Worm (Caenorhabditis elegans) whole organism, L4 larva: ENCODE measurements around the gene lin-52.

Experiments
- F26F4.8 ChIP-seq: fragments of 200-800 bp; sonication (Bioruptor generic); conservative IDR thresholded peaks from 2 replicates; pipeline ENCODE4 v1.3.6; 2022; ENCODE audit warnings: missing genetic modification characterization, missing compliant biosample characterization
- F44E2.7 ChIP-seq: fragments of 200-800 bp; sonication (Bioruptor generic); IDR thresholded peaks from 2 replicates; pipeline ENCODE4 v2.1.2; 2022; ENCODE audit warnings: missing genetic modification characterization, missing compliant biosample characterization
- T20F7.1 ChIP-seq: fragments of 200-800 bp; sonication (Bioruptor generic); optimal IDR thresholded peaks from 2 replicates; lab custom pipeline; 2018; ENCODE audit warnings: mild to moderate bottlenecking, missing genetic modification characterization, missing compliant biosample characterization
- T26A8.4 ChIP-seq: fragments of 200-800 bp; sonication (Bioruptor generic); IDR thresholded peaks from 2 replicates; pipeline ENCODE4 v1.3.6; 2022; ENCODE audit warnings: missing genetic modification characterization, missing compliant biosample characterization
- aha-1 ChIP-seq: fragments of 150-350 bp; peaks from one replicate; lab custom pipeline; 2014; ENCODE audit warnings: missing biosample characterization, missing genetic modification characterization
- aly-2 ChIP-seq: sonication (generic microtip); optimal IDR thresholded peaks from 2 replicates; lab custom pipeline; 2018; ENCODE audit warnings: missing biosample characterization, missing genetic modification characterization
- ama-1 ChIP-seq: fragments of 150-350 bp; optimal IDR thresholded peaks from 2 replicates; lab custom pipeline; 2014; ENCODE audit warnings: inconsistent platforms, mixed read lengths
- ceh-28 ChIP-seq: fragments of 150-350 bp; optimal IDR thresholded peaks from 2 replicates; lab custom pipeline; 2014; ENCODE audit warnings: missing biosample characterization, missing genetic modification reagents, missing genetic modification characterization
- ceh-44 ChIP-seq: fragments of 200-800 bp; sonication (Bioruptor generic); IDR thresholded peaks from 2 replicates; pipeline ENCODE4 v1.3.6; 2022; ENCODE audit warnings: missing genetic modification reagents, missing genetic modification characterization, missing compliant biosample characterization
- dmd-8 ChIP-seq: fragments of 200-800 bp; sonication (Bioruptor generic); IDR thresholded peaks from 2 replicates; pipeline ENCODE4 v1.3.6; 2022; ENCODE audit warnings: missing genetic modification characterization, missing compliant biosample characterization
- duxl-1 ChIP-seq: sonication (generic microtip); optimal IDR thresholded peaks from 2 replicates; lab custom pipeline; 2016; ENCODE audit warnings: mild to moderate bottlenecking, missing genetic modification characterization, moderate library complexity, missing compliant biosample characterization; ENCODE audit not compliant: poor library complexity
- dve-1 ChIP-seq: sonication (generic microtip); optimal IDR thresholded peaks from 2 replicates; lab custom pipeline; 2017; ENCODE audit warnings: antibody characterized with exemption, mild to moderate bottlenecking, missing genetic modification characterization, missing compliant biosample characterization; ENCODE audit not compliant: insufficient read depth
- egl-43 ChIP-seq: fragments of 200-800 bp; sonication (Bioruptor generic); IDR thresholded peaks from 2 replicates; pipeline ENCODE4 v1.3.6; 2022; ENCODE audit warnings: missing genetic modification reagents, missing genetic modification characterization, missing compliant biosample characterization
- fkh-10 ChIP-seq: fragments of 150-350 bp; optimal IDR thresholded peaks from 2 replicates; lab custom pipeline; 2014; ENCODE audit warnings: missing biosample characterization, missing genetic modification reagents, missing genetic modification characterization
- hlh-11 ChIP-seq: fragments of 200-800 bp; sonication (Bioruptor generic); optimal IDR thresholded peaks from 2 replicates; lab custom pipeline; 2018; ENCODE audit warnings: mild to moderate bottlenecking, missing genetic modification characterization, missing compliant biosample characterization
- lin-15B ChIP-seq: fragments of 150-350 bp; sonication (generic microtip); optimal IDR thresholded peaks from 3 replicates; lab custom pipeline; 2014; ENCODE audit warnings: missing biosample characterization, missing genetic modification characterization
- lin-29 ChIP-seq: fragments of 200-800 bp; sonication (Bioruptor generic); IDR thresholded peaks from 2 replicates; pipeline ENCODE4 v1.3.6; 2022; ENCODE audit warnings: missing genetic modification reagents, missing genetic modification characterization, missing compliant biosample characterization
- lsy-2 ChIP-seq, 2 experiments: fragments of 150-350 bp in 1 of 2; sonication (generic microtip) in 1 of 2; optimal IDR thresholded peaks; 2 replicates each; lab custom pipeline; 2014 to 2017; ENCODE audit warnings: missing biosample characterization in 2 of 2, missing genetic modification characterization in 2 of 2
- mdl-1 ChIP-seq, 2 experiments: fragments of 150-350 bp in 1 of 2; sonication (generic microtip) in 1 of 2; optimal IDR thresholded peaks; 2 replicates each; lab custom pipeline; 2014 to 2017; ENCODE audit warnings: missing biosample characterization in 2 of 2, missing genetic modification characterization in 2 of 2
- mdt-29 ChIP-seq: fragments of 200-800 bp; sonication (Bioruptor generic); IDR thresholded peaks from 2 replicates; pipeline ENCODE4 v1.3.6; 2022; ENCODE audit warnings: missing genetic modification reagents, missing genetic modification characterization, missing compliant biosample characterization
- mep-1 ChIP-seq: fragments of 150-350 bp; sonication (generic microtip); optimal IDR thresholded peaks from 3 replicates; lab custom pipeline; 2014; ENCODE audit warnings: missing biosample characterization, missing genetic modification characterization
- mes-2 ChIP-seq: sonication (generic microtip); optimal IDR thresholded peaks from 2 replicates; lab custom pipeline; 2016; ENCODE audit warnings: missing genotype, mild to moderate bottlenecking, missing genetic modification characterization, missing compliant biosample characterization; ENCODE audit not compliant: poor library complexity, severe bottlenecking
- mxl-3 ChIP-seq: fragments of 200-800 bp; sonication (Bioruptor generic); optimal IDR thresholded peaks from 2 replicates; lab custom pipeline; 2018; ENCODE audit warnings: mild to moderate bottlenecking, missing genetic modification characterization, missing compliant biosample characterization
- nhr-10 ChIP-seq: fragments of 150-350 bp; optimal IDR thresholded peaks from 2 replicates; lab custom pipeline; 2014; ENCODE audit warnings: missing biosample characterization, missing genetic modification characterization
- nhr-102 ChIP-seq: sonication (generic microtip); optimal IDR thresholded peaks from 2 replicates; lab custom pipeline; 2016; ENCODE audit warnings: mild to moderate bottlenecking, missing genetic modification characterization, moderate library complexity, missing compliant biosample characterization
- nhr-11 ChIP-seq: fragments of 150-350 bp; optimal IDR thresholded peaks from 2 replicates; lab custom pipeline; 2014; ENCODE audit warnings: missing biosample characterization, missing genetic modification characterization
- nhr-111 ChIP-seq: fragments of 200-800 bp; sonication (Bioruptor generic); optimal IDR thresholded peaks from 2 replicates; lab custom pipeline; 2018; ENCODE audit warnings: mild to moderate bottlenecking, missing genetic modification characterization, missing compliant biosample characterization
- nhr-28 ChIP-seq: fragments of 150-350 bp; optimal IDR thresholded peaks from 2 replicates; lab custom pipeline; 2014; ENCODE audit warnings: missing biosample characterization, missing genetic modification characterization
- nhr-6 ChIP-seq: fragments of 150-350 bp; optimal IDR thresholded peaks from 2 replicates; lab custom pipeline; 2014; ENCODE audit warnings: missing biosample characterization, missing genetic modification characterization
- nhr-76 ChIP-seq: fragments of 150-350 bp; optimal IDR thresholded peaks from 2 replicates; lab custom pipeline; 2014; ENCODE audit warnings: missing biosample characterization, missing genetic modification characterization
- pha-4 ChIP-seq, 2 experiments: fragments of 150-350 bp in 1 of 2; fragments of 200-800 bp in 1 of 2; sonication (Bioruptor generic) in 1 of 2; IDR thresholded peaks in 1 of 2; optimal IDR thresholded peaks in 1 of 2; 2 replicates each; pipeline versions ENCODE4 v1.3.6 to Lab custom; 2014 to 2022; ENCODE audit warnings: missing genetic modification characterization in 2 of 2, missing genetic modification reagents in 2 of 2, missing biosample characterization in 1 of 2, missing compliant biosample characterization in 1 of 2
- rbr-2 ChIP-seq: sonication (generic microtip); optimal IDR thresholded peaks from 2 replicates; lab custom pipeline; 2016; ENCODE audit warnings: missing genotype, missing genetic modification characterization, missing compliant biosample characterization
- unc-130 ChIP-seq: sonication (generic microtip); optimal IDR thresholded peaks from 2 replicates; lab custom pipeline; 2016; ENCODE audit warnings: missing genetic modification reagents, missing genetic modification characterization, missing compliant biosample characterization
- unc-39 ChIP-seq: sonication (generic microtip); optimal IDR thresholded peaks from 2 replicates; lab custom pipeline; 2017; ENCODE audit warnings: missing biosample characterization, missing genetic modification characterization
- vab-7 ChIP-seq: fragments of 200-800 bp; sonication (Bioruptor generic); IDR thresholded peaks from 2 replicates; pipeline ENCODE4 v1.3.6; 2022; ENCODE audit warnings: missing genetic modification reagents, missing genetic modification characterization, missing compliant biosample characterization
- ztf-7 ChIP-seq: fragments of 150-350 bp; optimal IDR thresholded peaks from 2 replicates; lab custom pipeline; 2014; ENCODE audit warnings: missing biosample characterization, missing genetic modification characterization

Gene lin-52

DNA sequence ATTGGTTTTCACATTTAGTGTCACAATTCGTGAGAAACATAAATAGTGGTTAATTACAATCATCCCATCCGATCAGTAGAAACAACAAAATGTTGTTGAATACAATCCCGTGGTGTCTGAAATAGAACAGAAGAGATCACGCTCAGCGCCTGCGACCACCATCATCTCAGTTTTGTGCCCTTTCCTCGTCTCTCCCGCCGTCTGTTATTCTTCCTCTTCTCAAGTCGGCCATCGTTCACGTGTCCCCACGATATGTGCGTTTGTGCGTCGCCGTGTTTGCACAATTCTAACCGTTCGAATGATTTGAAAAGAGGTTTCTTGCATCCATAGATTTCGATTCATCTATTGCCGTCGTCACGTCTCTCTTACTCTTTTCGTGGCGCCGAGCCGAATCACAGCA is 5.8 kb downstream of the lin-52 start, which contains the start of gene panl-3 (continued):
- TF ChIP-seq nhr-76 (tag; lab: Kevin White, UChicago), result no peak
- no peak for TF ChIP-seq nhr-111 (GFP tag; lab: Kevin White, UChicago)
- peak; percentile 28 for TF ChIP-seq ztf-7 (tag; lab: Kevin White, UChicago)
- TF ChIP-seq mes-2, result peak; percentile 84
- no peak for TF ChIP-seq nhr-102 (tag; lab: Kevin White, UChicago)

DNA sequence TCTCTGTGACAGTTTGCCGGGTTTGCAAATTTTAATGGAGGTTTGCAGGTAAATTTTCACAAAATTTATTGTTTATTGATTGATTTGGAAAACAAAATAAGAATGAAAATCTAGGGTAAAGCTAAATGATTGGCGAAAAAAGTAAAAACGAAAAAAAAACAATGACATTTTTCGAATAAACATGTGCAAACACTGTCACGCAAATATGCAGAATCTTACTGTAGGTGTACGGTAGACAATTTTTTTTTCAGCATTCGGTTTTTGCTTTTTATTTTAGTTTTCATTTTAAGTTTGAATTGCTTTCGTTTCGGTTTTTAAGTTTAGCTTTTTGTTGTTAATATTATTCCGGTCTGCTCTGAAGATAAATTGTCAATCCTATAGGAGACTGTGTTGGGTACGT is 6.7 kb downstream of the lin-52 start:
- TF ChIP-seq lin-29 (GFP tag; lab: Robert Waterston, UW), result no peak
- no peak for TF ChIP-seq T26A8.4 (GFP tag; lab: Robert Waterston, UW)
- no peak for TF ChIP-seq ceh-44 (GFP tag; lab: Robert Waterston, UW)
- no peak for TF ChIP-seq F26F4.8 (GFP tag; lab: Robert Waterston, UW)
- no peak for TF ChIP-seq lin-15B (tag; lab: Kevin White, UChicago)
- TF ChIP-seq unc-130, result peak; percentile 34
- TF ChIP-seq T20F7.1 (GFP tag; lab: Kevin White, UChicago), result peak; percentile 23
- no peak for TF ChIP-seq dmd-8 (GFP tag; lab: Robert Waterston, UW)
- TF ChIP-seq aly-2 (tag; lab: Kevin White, UChicago), result no peak
- peak in 1 of 2 experiments; percentile 79 for TF ChIP-seq lsy-2 (tag; optimal IDR thresholded peaks at IDR 0.05; lab: Kevin White, UChicago)

DNA sequence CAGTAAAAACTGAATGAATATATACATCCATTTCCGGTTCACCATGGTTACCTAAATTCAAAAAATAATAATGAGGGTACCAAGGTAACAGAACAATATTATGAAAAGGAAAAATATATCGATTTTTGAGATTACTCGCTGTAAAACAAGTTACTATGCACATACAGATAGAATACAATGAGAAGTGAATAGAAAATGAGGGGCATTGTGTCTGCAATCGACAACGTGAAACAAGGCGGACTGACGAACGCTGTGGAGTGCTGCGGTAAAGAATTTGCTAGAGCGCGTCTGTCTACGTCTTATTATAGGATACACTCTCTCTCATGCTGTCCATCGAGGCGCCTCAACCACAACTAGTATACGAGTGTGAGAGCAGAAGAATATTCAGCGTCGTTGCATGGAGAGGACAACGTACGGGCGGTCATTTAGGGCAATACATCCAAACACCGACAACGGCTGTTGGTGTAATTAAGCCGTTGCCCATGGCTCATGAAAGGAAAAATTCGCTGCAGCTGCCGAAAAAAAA is 7.4 kb downstream of the lin-52 start, which contains the start of gene cnx-1:
Gene cnx-1 (minus strand): TSS at position 51 of the 526 bp plus-strand sequence.
- TF ChIP-seq nhr-28 (tag; lab: Kevin White, UChicago), result no peak
- TF ChIP-seq rbr-2, result peak; percentile 33
- TF ChIP-seq nhr-6 (tag; lab: Kevin White, UChicago), result peak; percentile 63
- TF ChIP-seq mdt-29, result no peak
- peak in 1 of 2 experiments; percentile 52 for TF ChIP-seq lsy-2 (tag; optimal IDR thresholded peaks at IDR 0.05; lab: Kevin White, UChicago)
- 0 out of 2 replicates have a peak, but pooled peaks have one; percentile 22 for TF ChIP-seq F44E2.7 (GFP tag; lab: Robert Waterston, UW)
- no peak for TF ChIP-seq ama-1 (lab: Kevin White, UChicago)
- TF ChIP-seq fkh-10, result no peak
- TF ChIP-seq aly-2 (tag; lab: Kevin White, UChicago), result no peak
- peak; percentile 45 for TF ChIP-seq mxl-3 (GFP tag; lab: Kevin White, UChicago)
- no peak for TF ChIP-seq pha-4 (GFP tag; IDR thresholded peaks at IDR 0.05; lab: Robert Waterston, UW)
- TF ChIP-seq pha-4 (tag; optimal IDR thresholded peaks at IDR 0.05; lab: Kevin White, UChicago), result peak; percentile 58
- TF ChIP-seq mep-1 (tag; lab: Kevin White, UChicago), result peak; percentile 43
- TF ChIP-seq hlh-11 (tag; lab: Kevin White, UChicago), result peak; percentile 16
- TF ChIP-seq unc-39 (tag; lab: Kevin White, UChicago), result no peak
- TF ChIP-seq mdl-1 (tag; optimal IDR thresholded peaks at IDR 0.05; lab: Kevin White, UChicago), result peak in 1 of 2 experiments; percentile 31
- TF ChIP-seq aha-1 (tag; lab: Kevin White, UChicago), result peak; percentile 84
- TF ChIP-seq dve-1 (tag; lab: Kevin White, UChicago), result peak; percentile 22
- peak; percentile 55; the same call in 1 of the 2 replicates for TF ChIP-seq egl-43 (GFP tag; lab: Robert Waterston, UW)
- TF ChIP-seq vab-7 (GFP tag; lab: Robert Waterston, UW), result no peak
- TF ChIP-seq nhr-11 (tag; lab: Kevin White, UChicago), result peak; percentile 30
- TF ChIP-seq mes-2, result peak; percentile 41
- TF ChIP-seq T26A8.4 (GFP tag; lab: Robert Waterston, UW), result no peak
- peak; percentile 28 for TF ChIP-seq ceh-28
- TF ChIP-seq nhr-10, result no peak
- TF ChIP-seq duxl-1, result no peak
